Fruit fly (Drosophila melanogaster) whole organism, prepupa: ENCODE results near the gene CG8135.

Experiments used
- Blimp-1 ChIP-seq: fragments of 200-800 bp; sonication (Bioruptor generic); optimal IDR thresholded peaks from 3 replicates; lab custom pipeline; 2017; ENCODE audit warnings: missing biosample characterization, missing genetic modification characterization, mild to moderate bottlenecking, moderate library complexity, missing genetic modification reagents
- CG10631 ChIP-seq: fragments of 200-800 bp; sonication (Bioruptor generic); optimal IDR thresholded peaks from 2 replicates; lab custom pipeline; 2016; ENCODE audit warnings: missing biosample characterization, missing genetic modification characterization
- CG10669 ChIP-seq: fragments of 200-800 bp; sonication (Bioruptor generic); optimal IDR thresholded peaks from 3 replicates; lab custom pipeline; 2018; ENCODE audit warnings: missing biosample characterization, mild to moderate bottlenecking, missing genetic modification characterization, moderate library complexity
- CG11294 ChIP-seq: fragments of 200-800 bp; sonication (Bioruptor generic); IDR thresholded peaks from 2 replicates; pipeline ENCODE4 v1.3.6; 2022; ENCODE audit warnings: missing biosample characterization, missing genetic modification characterization
- CG11762 ChIP-seq: fragments of 200-800 bp; sonication (Bioruptor generic); optimal IDR thresholded peaks from 3 replicates; lab custom pipeline; 2016; ENCODE audit warnings: missing biosample characterization, missing genetic modification characterization; ENCODE audit not compliant: insufficient read depth
- CG11902 ChIP-seq: fragments of 200-800 bp; sonication (Bioruptor generic); optimal IDR thresholded peaks from 3 replicates; lab custom pipeline; 2016; ENCODE audit warnings: missing biosample characterization, missing genetic modification characterization
- CG15336 ChIP-seq: fragments of 200-800 bp; sonication (Bioruptor generic); IDR thresholded peaks from 2 replicates; pipeline ENCODE4 v1.3.6; 2022; ENCODE audit warnings: missing biosample characterization, missing genetic modification characterization
- CG1621 ChIP-seq: fragments of 200-800 bp; sonication (Bioruptor generic); optimal IDR thresholded peaks from 3 replicates; lab custom pipeline; 2018; ENCODE audit warnings: missing biosample characterization, mild to moderate bottlenecking, missing genetic modification characterization
- CG16779 ChIP-seq: fragments of 200-800 bp; sonication (Bioruptor generic); optimal IDR thresholded peaks from 3 replicates; lab custom pipeline; 2017; ENCODE audit warnings: missing biosample characterization, mild to moderate bottlenecking, missing genetic modification characterization
- CG32006 ChIP-seq: fragments of 200-800 bp; sonication (Bioruptor generic); optimal IDR thresholded peaks from 3 replicates; lab custom pipeline; 2017; ENCODE audit warnings: missing biosample characterization, mild to moderate bottlenecking, missing genetic modification characterization
- CG34406 ChIP-seq: fragments of 200-800 bp; sonication (Bioruptor generic); optimal IDR thresholded peaks from 3 replicates; lab custom pipeline; 2016; ENCODE audit warnings: missing biosample characterization, missing genetic modification characterization
- CG4318 ChIP-seq: fragments of 200-800 bp; sonication (Bioruptor generic); optimal IDR thresholded peaks from 3 replicates; lab custom pipeline; 2017; ENCODE audit warnings: missing biosample characterization, mild to moderate bottlenecking, missing genetic modification characterization
- CG6163 ChIP-seq: fragments of 200-800 bp; sonication (Bioruptor generic); IDR thresholded peaks from 3 replicates; pipeline ENCODE4 v1.3.6; 2022; ENCODE audit warnings: missing biosample characterization, missing genetic modification characterization
- CG6276 ChIP-seq: fragments of 200-800 bp; sonication (Bioruptor generic); optimal IDR thresholded peaks from 2 replicates; lab custom pipeline; 2017; ENCODE audit warnings: missing biosample characterization, mild to moderate bottlenecking, missing genetic modification characterization
- CG6792 ChIP-seq: fragments of 200-800 bp; sonication (Bioruptor generic); optimal IDR thresholded peaks from 3 replicates; lab custom pipeline; 2016; ENCODE audit warnings: missing biosample characterization, missing genetic modification characterization
- CG6854 ChIP-seq: fragments of 200-800 bp; sonication (Bioruptor generic); optimal IDR thresholded peaks from 2 replicates; lab custom pipeline; 2017; ENCODE audit warnings: missing biosample characterization, mild to moderate bottlenecking, missing genetic modification characterization
- CG7368 ChIP-seq: fragments of 200-800 bp; sonication (Bioruptor generic); optimal IDR thresholded peaks from 3 replicates; lab custom pipeline; 2016; ENCODE audit warnings: missing biosample characterization, missing genetic modification characterization
- CG8119 ChIP-seq: fragments of 200-800 bp; sonication (Bioruptor generic); IDR thresholded peaks from 3 replicates; pipeline ENCODE4 v1.3.6; 2022; ENCODE audit warnings: missing biosample characterization, missing genetic modification characterization
- CG8632 ChIP-seq: fragments of 200-800 bp; sonication (Bioruptor generic); optimal IDR thresholded peaks from 3 replicates; lab custom pipeline; 2016; ENCODE audit warnings: missing biosample characterization, missing genetic modification characterization
- CG9139 ChIP-seq: fragments of 200-800 bp; sonication (Bioruptor generic); optimal IDR thresholded peaks from 3 replicates; lab custom pipeline; 2017; ENCODE audit warnings: missing biosample characterization, mild to moderate bottlenecking, missing genetic modification characterization
- Eip75B ChIP-seq: fragments of 200-800 bp; sonication (Bioruptor generic); optimal IDR thresholded peaks from 3 replicates; lab custom pipeline; 2016; ENCODE audit warnings: missing biosample characterization, missing genetic modification characterization
- Ets96B ChIP-seq: fragments of 200-800 bp; optimal IDR thresholded peaks from 2 replicates; lab custom pipeline; 2019; ENCODE audit warnings: missing biosample characterization, mild to moderate bottlenecking, missing genetic modification characterization, moderate library complexity
- Gug ChIP-seq: fragments of 200-800 bp; sonication (Bioruptor generic); IDR thresholded peaks from 2 replicates; pipeline ENCODE4 v1.3.6; 2022; ENCODE audit warnings: missing biosample characterization, missing genetic modification characterization
- Hr4 ChIP-seq: fragments of 200-800 bp; sonication (Bioruptor generic); optimal IDR thresholded peaks from 3 replicates; lab custom pipeline; 2016; ENCODE audit warnings: missing biosample characterization, missing genetic modification characterization
- Lpt ChIP-seq: fragments of 200-800 bp; sonication (Bioruptor generic); optimal IDR thresholded peaks from 3 replicates; lab custom pipeline; 2016; ENCODE audit warnings: missing biosample characterization, missing genetic modification characterization
- Met ChIP-seq: fragments of 200-800 bp; sonication (Bioruptor generic); optimal IDR thresholded peaks from 3 replicates; lab custom pipeline; 2016; ENCODE audit warnings: missing biosample characterization, missing genetic modification characterization
- OdsH ChIP-seq: fragments of 200-800 bp; sonication (Bioruptor generic); optimal IDR thresholded peaks from 3 replicates; lab custom pipeline; 2016; ENCODE audit warnings: missing biosample characterization, missing genetic modification characterization
- Smox ChIP-seq: fragments of 200-800 bp; sonication (Bioruptor generic); optimal IDR thresholded peaks from 3 replicates; lab custom pipeline; 2016; ENCODE audit warnings: missing biosample characterization, missing genetic modification characterization
- Sox102F ChIP-seq: fragments of 200-800 bp; sonication (Bioruptor generic); optimal IDR thresholded peaks from 2 replicates; lab custom pipeline; 2016; ENCODE audit warnings: missing biosample characterization, mild to moderate bottlenecking, missing genetic modification characterization
- Sox14 ChIP-seq: fragments of 200-800 bp; sonication (Bioruptor generic); optimal IDR thresholded peaks from 3 replicates; lab custom pipeline; 2016; ENCODE audit warnings: missing biosample characterization, missing genetic modification characterization
- Sox15 ChIP-seq: fragments of 200-800 bp; sonication (Bioruptor generic); optimal IDR thresholded peaks from 3 replicates; lab custom pipeline; 2016; ENCODE audit warnings: missing biosample characterization, missing genetic modification characterization
- achi ChIP-seq: fragments of 200-800 bp; sonication (Bioruptor generic); optimal IDR thresholded peaks from 3 replicates; lab custom pipeline; 2016; ENCODE audit warnings: missing biosample characterization, missing genetic modification characterization
- acj6 ChIP-seq: fragments of 200-800 bp; sonication (Bioruptor generic); optimal IDR thresholded peaks from 3 replicates; lab custom pipeline; 2016; ENCODE audit warnings: missing biosample characterization, missing genetic modification characterization
- cyc ChIP-seq: fragments of 200-800 bp; sonication (Bioruptor generic); optimal IDR thresholded peaks from 3 replicates; lab custom pipeline; 2016; ENCODE audit warnings: missing biosample characterization, missing genetic modification characterization
- dac ChIP-seq: fragments of 200-800 bp; sonication (Bioruptor generic); optimal IDR thresholded peaks from 2 replicates; lab custom pipeline; 2017; ENCODE audit warnings: missing biosample characterization, mild to moderate bottlenecking, missing genetic modification characterization
- eg ChIP-seq: fragments of 200-800 bp; sonication (Bioruptor generic); IDR thresholded peaks from 3 replicates; pipeline ENCODE4 v1.3.6; 2022; ENCODE audit warnings: missing biosample characterization, missing genetic modification characterization
- esn ChIP-seq: fragments of 200-800 bp; sonication (Bioruptor generic); optimal IDR thresholded peaks from 2 replicates; lab custom pipeline; 2016; ENCODE audit warnings: missing biosample characterization, mild to moderate bottlenecking, missing genetic modification characterization, moderate library complexity
- fd59A ChIP-seq: fragments of 200-800 bp; sonication (Bioruptor generic); optimal IDR thresholded peaks from 2 replicates; lab custom pipeline; 2017; ENCODE audit warnings: missing biosample characterization, mild to moderate bottlenecking, missing genetic modification characterization, missing genetic modification reagents
- fkh ChIP-seq: fragments of 200-800 bp; sonication (Bioruptor generic); optimal IDR thresholded peaks from 3 replicates; lab custom pipeline; 2017; ENCODE audit warnings: missing biosample characterization, mild to moderate bottlenecking, missing genetic modification characterization, moderate library complexity
- net ChIP-seq: fragments of 200-800 bp; sonication (Bioruptor generic); optimal IDR thresholded peaks from 3 replicates; lab custom pipeline; 2016; ENCODE audit warnings: missing biosample characterization, missing genetic modification characterization
- pdm3 ChIP-seq: fragments of 200-800 bp; sonication (Bioruptor generic); optimal IDR thresholded peaks from 3 replicates; lab custom pipeline; 2016; ENCODE audit warnings: missing biosample characterization, missing genetic modification characterization
- ss ChIP-seq, 2 experiments: fragments of 200-800 bp; sonication (Bioruptor generic); optimal IDR thresholded peaks; 2 replicates in 1 of 2; 3 replicates in 1 of 2; lab custom pipeline; 2017 to 2018; ENCODE audit warnings: mild to moderate bottlenecking in 2 of 2, missing biosample characterization in 2 of 2, missing genetic modification characterization in 2 of 2, moderate library complexity in 1 of 2
- svp ChIP-seq: fragments of 200-800 bp; sonication (Bioruptor generic); peaks from one replicate; lab custom pipeline; 2016; ENCODE audit warnings: missing biosample characterization, missing genetic modification characterization
- topi ChIP-seq: fragments of 200-800 bp; sonication (Bioruptor generic); optimal IDR thresholded peaks from 3 replicates; lab custom pipeline; 2016; ENCODE audit warnings: missing biosample characterization, missing genetic modification characterization
- vri ChIP-seq: fragments of 200-800 bp; sonication (Bioruptor generic); optimal IDR thresholded peaks from 3 replicates; lab custom pipeline; 2016; ENCODE audit warnings: missing biosample characterization, mild to moderate bottlenecking, missing genetic modification characterization

The CG8135 gene

DNA sequence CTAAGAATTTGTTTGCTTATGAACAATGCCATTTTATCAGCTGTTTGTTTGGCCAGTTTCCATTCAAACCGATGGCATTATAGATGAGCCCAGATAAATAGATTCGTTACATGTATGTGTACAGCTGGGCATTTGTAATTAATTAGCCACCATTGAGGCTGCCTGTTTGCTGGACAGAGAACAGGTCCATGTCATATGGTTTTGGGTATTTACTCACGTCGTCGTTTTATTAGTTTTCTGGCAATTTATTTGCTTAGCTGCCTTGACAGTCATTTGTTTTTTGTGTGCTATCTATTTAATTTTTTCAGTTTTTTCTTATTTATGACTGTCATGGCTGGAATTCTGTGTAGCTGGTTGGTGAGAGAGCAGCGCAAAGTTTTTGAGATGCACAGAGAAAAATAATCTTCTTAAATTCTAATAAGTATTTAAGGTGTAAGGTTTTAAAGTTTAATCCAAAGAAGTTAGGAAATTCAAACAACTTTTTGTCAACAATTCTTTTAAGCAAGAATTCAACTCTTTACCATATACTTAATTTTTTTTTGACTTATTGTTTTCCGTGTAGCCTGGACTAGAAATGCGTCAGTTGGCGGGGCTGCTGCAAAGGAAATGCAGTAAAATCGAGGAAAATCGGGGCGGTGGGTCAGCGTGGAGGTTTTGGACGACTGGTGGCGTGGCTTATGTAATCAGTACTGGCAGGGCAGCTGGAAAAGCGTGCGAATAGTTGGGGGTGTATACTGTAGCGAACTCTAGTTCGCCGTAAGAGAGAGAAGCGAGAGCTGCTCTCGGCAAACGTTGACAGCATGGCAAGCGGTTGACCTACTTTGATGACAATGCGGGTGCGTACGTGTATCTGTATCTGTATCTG is 30.6 kb downstream of the CG8135 start (continued):
- TF ChIP-seq Sox15 (GFP tag; lab: Kevin White, UChicago) (peak; percentile 5), ss (GFP tag; optimal IDR thresholded peaks at IDR 0.05; lab: Kevin White, UChicago) (no peak), Eip75B (peak; percentile 48), Gug (GFP tag; lab: Robert Waterston, UW) (peak; percentile 84), fd59A (GFP tag; lab: Kevin White, UChicago) (peak; percentile 3), CG6792 (GFP tag; lab: Kevin White, UChicago) (peak; percentile 38), CG32006 (GFP tag; lab: Kevin White, UChicago) (peak; percentile 85), CG10631 (GFP tag; lab: Kevin White, UChicago) (peak; percentile 36), CG9139 (GFP tag; lab: Kevin White, UChicago) (no peak), CG4318 (GFP tag; lab: Kevin White, UChicago) (peak; percentile 67), CG11902 (GFP tag; lab: Kevin White, UChicago) (no peak), CG16779 (tag; lab: Kevin White, UChicago) (peak; percentile 38), svp (GFP tag; lab: Kevin White, UChicago) (peak; percentile 60), CG11762 (GFP tag; lab: Kevin White, UChicago) (peak; percentile 33), Hr4 (no peak), pdm3 (GFP tag; lab: Kevin White, UChicago) (no peak), CG15336 (GFP tag; lab: Robert Waterston, UW) (peak; percentile 93), eg (GFP tag; lab: Robert Waterston, UW) (peak; percentile 95), CG6276 (GFP tag; lab: Kevin White, UChicago) (peak; percentile 85), cyc (GFP tag; lab: Kevin White, UChicago) (peak; percentile 28), Smox (GFP tag; lab: Kevin White, UChicago) (no peak), Sox14 (peak; percentile 39), fkh (GFP tag; lab: Kevin White, UChicago) (peak; percentile 89), vri (GFP tag; lab: Kevin White, UChicago) (peak; percentile 4), Lpt (peak; percentile 22), dac (GFP tag; lab: Kevin White, UChicago) (peak; percentile 63), OdsH (GFP tag; lab: Kevin White, UChicago) (peak; percentile 73), Blimp-1 (GFP tag; lab: Kevin White, UChicago) (no peak), esn (GFP tag; lab: Kevin White, UChicago) (peak; percentile 41), achi (GFP tag; lab: Kevin White, UChicago) (peak; percentile 73), CG1621 (tag; lab: Kevin White, UChicago) (no peak), CG34406 (GFP tag; lab: Kevin White, UChicago) (peak; percentile 17), Met (no peak), net (GFP tag; lab: Kevin White, UChicago) (peak; percentile 74), acj6 (GFP tag; lab: Kevin White, UChicago) (peak; percentile 48), CG10669 (peak; percentile 32)

dm6 chr3R:9435898-9436297 is 31.7 kb downstream of the CG8135 start:
- no peak for TF ChIP-seq CG10669
- no peak for TF ChIP-seq CG6854 (GFP tag; lab: Kevin White, UChicago)
- TF ChIP-seq topi (GFP tag; lab: Kevin White, UChicago), result no peak
- no peak for TF ChIP-seq CG11294 (GFP tag; lab: Robert Waterston, UW)
- TF ChIP-seq CG10631 (GFP tag; lab: Kevin White, UChicago), result no peak
- no peak for TF ChIP-seq CG32006 (GFP tag; lab: Kevin White, UChicago)
- no peak for TF ChIP-seq Sox102F (GFP tag; lab: Kevin White, UChicago)
- TF ChIP-seq esn (GFP tag; lab: Kevin White, UChicago), result no peak
- no peak for TF ChIP-seq CG1621 (tag; lab: Kevin White, UChicago)
- TF ChIP-seq CG6163 (GFP tag; lab: Robert Waterston, UW), result no peak
- no peak for TF ChIP-seq CG8632
- no peak for TF ChIP-seq CG8119
- no peak for TF ChIP-seq CG7368
- TF ChIP-seq CG4318 (GFP tag; lab: Kevin White, UChicago), result no peak
- no peak for TF ChIP-seq Met
- no peak for TF ChIP-seq acj6 (GFP tag; lab: Kevin White, UChicago)
- TF ChIP-seq Ets96B (tag; lab: Kevin White, UChicago), result no peak
